Worm (Caenorhabditis elegans) whole organism, L1 larva: ENCODE data around the gene K07D4.5.

Experiments used
- C04F5.9 ChIP-seq: sonication (generic microtip); optimal IDR thresholded peaks from 2 replicates; lab custom pipeline; 2016; ENCODE audit warnings: missing genetic modification characterization, missing compliant biosample characterization
- aly-2 ChIP-seq: fragments of 150-350 bp; optimal IDR thresholded peaks from 2 replicates; lab custom pipeline; 2014; ENCODE audit warnings: missing biosample characterization, missing genetic modification characterization
- ceh-63 ChIP-seq: fragments of 200-800 bp; sonication (Bioruptor generic); optimal IDR thresholded peaks from 2 replicates; lab custom pipeline; 2018; ENCODE audit warnings: mild to moderate bottlenecking, missing genetic modification characterization, missing compliant biosample characterization
- ceh-82 ChIP-seq, 3 experiments: fragments of 150-350 bp in 1 of 3; sonication (generic microtip) in 2 of 3; optimal IDR thresholded peaks; 2 replicates each; lab custom pipeline; 2014 to 2017; ENCODE audit warnings: missing biosample characterization in 3 of 3, missing genetic modification characterization in 3 of 3
- ceh-88 ChIP-seq: fragments of 200-800 bp; sonication (Bioruptor generic); IDR thresholded peaks from 2 replicates; pipeline ENCODE4 v1.3.6; 2022; ENCODE audit warnings: missing genetic modification characterization, missing compliant biosample characterization
- efl-1 ChIP-seq, 4 experiments: fragments of 150-350 bp; optimal IDR thresholded peaks in 3 of 4; peaks in 1 of 4; 1 replicate in 1 of 4; 2 replicates in 3 of 4; lab custom pipeline; 2014; ENCODE audit warnings: missing biosample characterization in 2 of 4, missing genetic modification characterization in 2 of 4, missing genetic modification reagents in 2 of 4
- ets-5 ChIP-seq: fragments of 200-800 bp; sonication (Bioruptor generic); IDR thresholded peaks from 2 replicates; pipeline ENCODE4 v1.3.6; 2022; ENCODE audit warnings: missing genetic modification characterization, missing compliant biosample characterization
- fkh-8 ChIP-seq: sonication (generic microtip); optimal IDR thresholded peaks from 2 replicates; lab custom pipeline; 2016; ENCODE audit warnings: mild to moderate bottlenecking, missing genetic modification characterization, missing compliant biosample characterization
- hlh-17 ChIP-seq: fragments of 200-800 bp; sonication (Bioruptor generic); optimal IDR thresholded peaks from 2 replicates; lab custom pipeline; 2018; ENCODE audit warnings: missing genetic modification characterization, mild to moderate bottlenecking, missing compliant biosample characterization, moderate library complexity, borderline replicate concordance
- hlh-4 ChIP-seq: sonication (generic microtip); optimal IDR thresholded peaks from 2 replicates; lab custom pipeline; 2016; ENCODE audit warnings: mild to moderate bottlenecking, missing genetic modification characterization, missing compliant biosample characterization
- jun-1 ChIP-seq: fragments of 150-350 bp; optimal IDR thresholded peaks from 2 replicates; lab custom pipeline; 2014; ENCODE audit warnings: missing biosample characterization, missing genetic modification reagents, missing genetic modification characterization
- lin-14 ChIP-seq: fragments of 200-800 bp; sonication (Bioruptor generic); optimal IDR thresholded peaks from 2 replicates; lab custom pipeline; 2018; ENCODE audit warnings: mild to moderate bottlenecking, missing genetic modification characterization, moderate library complexity, missing compliant biosample characterization
- mab-9 ChIP-seq: fragments of 200-800 bp; sonication (Bioruptor generic); IDR thresholded peaks from 2 replicates; pipeline ENCODE4 v1.3.6; 2022; ENCODE audit warnings: missing genetic modification reagents, missing genetic modification characterization, missing compliant biosample characterization
- mdl-1 ChIP-seq, 2 experiments: fragments of 150-350 bp; optimal IDR thresholded peaks; 2 replicates each; lab custom pipeline; 2014 to 2017; ENCODE audit warnings: missing biosample characterization in 2 of 2, missing genetic modification characterization in 2 of 2, inconsistent platforms in 1 of 2
- nhr-12 ChIP-seq: sonication (generic microtip); optimal IDR thresholded peaks from 2 replicates; lab custom pipeline; 2017; ENCODE audit warnings: missing biosample characterization, missing genetic modification characterization
- nhr-28 ChIP-seq: fragments of 150-350 bp; optimal IDR thresholded peaks from 2 replicates; lab custom pipeline; 2014; ENCODE audit warnings: missing biosample characterization, missing genetic modification characterization
- nhr-71 ChIP-seq: sonication (generic microtip); optimal IDR thresholded peaks from 2 replicates; lab custom pipeline; 2016; ENCODE audit warnings: mild to moderate bottlenecking, missing genetic modification characterization, moderate library complexity, missing compliant biosample characterization
- nhr-84 ChIP-seq: sonication (generic microtip); optimal IDR thresholded peaks from 2 replicates; lab custom pipeline; 2017; ENCODE audit warnings: missing biosample characterization, missing genetic modification characterization
- pax-3 ChIP-seq: fragments of 200-800 bp; sonication (Bioruptor generic); optimal IDR thresholded peaks from 2 replicates; lab custom pipeline; 2018; ENCODE audit warnings: mild to moderate bottlenecking, missing genetic modification characterization, moderate library complexity, missing compliant biosample characterization
- rnt-1 ChIP-seq: sonication (generic microtip); optimal IDR thresholded peaks from 2 replicates; lab custom pipeline; 2016; ENCODE audit warnings: mild to moderate bottlenecking, missing genetic modification characterization, moderate library complexity, missing compliant biosample characterization
- skn-1 ChIP-seq: fragments of 150-350 bp; optimal IDR thresholded peaks from 2 replicates; lab custom pipeline; 2014; ENCODE audit warnings: missing biosample characterization, missing genetic modification characterization
- snu-23 ChIP-seq: sonication (generic microtip); optimal IDR thresholded peaks from 2 replicates; lab custom pipeline; 2016; ENCODE audit warnings: missing genetic modification characterization, missing compliant biosample characterization
- swsn-7 ChIP-seq: sonication (generic microtip); optimal IDR thresholded peaks from 2 replicates; lab custom pipeline; 2016; ENCODE audit warnings: missing genetic modification characterization, missing compliant biosample characterization
- tlp-1 ChIP-seq: fragments of 150-350 bp; optimal IDR thresholded peaks from 2 replicates; lab custom pipeline; 2014; ENCODE audit warnings: missing biosample characterization, missing genetic modification characterization
- unc-30 ChIP-seq: sonication (generic microtip); optimal IDR thresholded peaks from 2 replicates; lab custom pipeline; 2017; ENCODE audit warnings: missing biosample characterization, missing genetic modification characterization
- xbp-1 ChIP-seq: sonication (generic microtip); optimal IDR thresholded peaks from 2 replicates; lab custom pipeline; 2016; ENCODE audit warnings: missing genetic modification characterization, missing compliant biosample characterization
- zag-1 ChIP-seq: fragments of 150-350 bp; optimal IDR thresholded peaks from 2 replicates; lab custom pipeline; 2014; ENCODE audit warnings: missing biosample characterization, missing genetic modification characterization
- ztf-11 ChIP-seq, 2 experiments: sonication (generic microtip); optimal IDR thresholded peaks; 2 replicates each; lab custom pipeline; 2016 to 2017; ENCODE audit warnings: missing genetic modification characterization in 2 of 2, missing biosample characterization in 1 of 2, missing compliant biosample characterization in 1 of 2
- ztf-4 ChIP-seq: fragments of 150-350 bp; optimal IDR thresholded peaks from 2 replicates; lab custom pipeline; 2014; ENCODE audit warnings: missing biosample characterization, missing genetic modification characterization

K07D4.5 gene

ce11 chrII:3980373-3980772 is 45.0 kb downstream of the K07D4.5 start:
- TF ChIP-seq efl-1 (optimal IDR thresholded peaks at IDR 0.05; lab: Kevin White, UChicago), result no peak
- peak in 1 of 2 experiments; percentile 20 for TF ChIP-seq efl-1 (GFP tag; optimal IDR thresholded peaks at IDR 0.05 in 1 of 2; lab: Kevin White, UChicago)
- TF ChIP-seq nhr-84 (tag; lab: Kevin White, UChicago), result no peak
- no peak for TF ChIP-seq swsn-7 (tag; lab: Kevin White, UChicago)
- no peak for TF ChIP-seq hlh-17
- TF ChIP-seq ceh-88 (GFP tag; lab: Robert Waterston, UW), result no peak
- TF ChIP-seq mdl-1 (tag; optimal IDR thresholded peaks at IDR 0.05; lab: Kevin White, UChicago), result no peak
- TF ChIP-seq unc-30, result no peak

- no peak for TF ChIP-seq efl-1 (optimal IDR thresholded peaks at IDR 0.05; lab: Kevin White, UChicago)
- TF ChIP-seq efl-1 (GFP tag; optimal IDR thresholded peaks at IDR 0.05 in 1 of 2; lab: Kevin White, UChicago), result peak in 1 of 2 experiments; percentile 61
- TF ChIP-seq mab-9, result no peak
- TF ChIP-seq hlh-4 (tag; lab: Kevin White, UChicago), result no peak
Observed at ce11 chrII:3978198-3978597, 47.2 kb downstream of the K07D4.5 start.

- TF ChIP-seq snu-23 (no peak), ceh-63 (GFP tag; lab: Kevin White, UChicago) (no peak), rnt-1 (tag; lab: Kevin White, UChicago) (no peak), ets-5 (GFP tag; lab: Robert Waterston, UW) (no peak), tlp-1 (tag; lab: Kevin White, UChicago) (no peak), C04F5.9 (tag; lab: Kevin White, UChicago) (no peak), skn-1 (no peak), ceh-82 (tag; optimal IDR thresholded peaks at IDR 0.05; lab: Kevin White, UChicago) (no peak), unc-30 (no peak), zag-1 (tag; lab: Kevin White, UChicago) (no peak)
Observed at ce11 chrII:3975942-3976341, 49.4 kb downstream of the K07D4.5 start, which contains the start of gene dos-2. Gene dos-2 (plus strand): TSS chrII:3976242.

ce11 chrII:3974953-3975352 is 50.4 kb downstream of the K07D4.5 start, which contains the start of gene cank-26:
Gene cank-26 (minus strand): TSS chrII:3975065.
- TF ChIP-seq nhr-28 (tag; lab: Kevin White, UChicago) (no peak), pax-3 (tag; lab: Kevin White, UChicago) (no peak), nhr-12 (tag; lab: Kevin White, UChicago) (no peak), fkh-8 (tag; lab: Kevin White, UChicago) (peak; percentile 3), lin-14 (GFP tag; lab: Kevin White, UChicago) (peak; percentile 2), nhr-71 (tag; lab: Kevin White, UChicago) (no peak), jun-1 (tag; lab: Kevin White, UChicago) (no peak), ztf-4 (no peak), ztf-11 (tag; optimal IDR thresholded peaks at IDR 0.05; lab: Kevin White, UChicago) (no peak)

- no peak for TF ChIP-seq efl-1 (optimal IDR thresholded peaks at IDR 0.05; lab: Kevin White, UChicago)
- TF ChIP-seq efl-1 (GFP tag; optimal IDR thresholded peaks at IDR 0.05 in 1 of 2; lab: Kevin White, UChicago), result peak in 1 of 2 experiments; percentile 3
- no peak for TF ChIP-seq xbp-1 (tag; lab: Kevin White, UChicago)
- peak; percentile 16 for TF ChIP-seq aly-2
- TF ChIP-seq, all 84 proteins: peak for 2
Observed at ce11 chrII:3972153-3972552, 53.2 kb downstream of the K07D4.5 start, which contains the start of gene K10G6.9. Gene K10G6.9 (plus strand): TSS chrII:3972262.
